Worm (Caenorhabditis elegans) whole organism, L4 larva: ENCODE measurements around the gene C25D7.9.

Experiments
- aha-1 ChIP-seq: fragments of 150-350 bp; peaks from one replicate; lab custom pipeline; 2014; ENCODE audit warnings: missing biosample characterization, missing genetic modification characterization
- dmd-8 ChIP-seq: fragments of 200-800 bp; sonication (Bioruptor generic); IDR thresholded peaks from 2 replicates; pipeline ENCODE4 v1.3.6; 2022; ENCODE audit warnings: missing genetic modification characterization, missing compliant biosample characterization
- lin-1 ChIP-seq: fragments of 200-800 bp; sonication (Bioruptor generic); IDR thresholded peaks from 2 replicates; pipeline ENCODE4 v1.3.6; 2022; ENCODE audit warnings: missing genetic modification reagents, missing genetic modification characterization, missing compliant biosample characterization
- lin-13 ChIP-seq: fragments of 150-350 bp; optimal IDR thresholded peaks from 2 replicates; lab custom pipeline; 2014; ENCODE audit warnings: missing biosample characterization, missing genetic modification reagents, missing genetic modification characterization
- lin-15B ChIP-seq: fragments of 150-350 bp; sonication (generic microtip); optimal IDR thresholded peaks from 3 replicates; lab custom pipeline; 2014; ENCODE audit warnings: missing biosample characterization, missing genetic modification characterization
- lin-39 ChIP-seq: fragments of 150-350 bp; optimal IDR thresholded peaks from 2 replicates; lab custom pipeline; 2014; ENCODE audit warnings: missing biosample characterization, missing genetic modification reagents, missing genetic modification characterization
- nhr-10 ChIP-seq: fragments of 150-350 bp; optimal IDR thresholded peaks from 2 replicates; lab custom pipeline; 2014; ENCODE audit warnings: missing biosample characterization, missing genetic modification characterization
- nhr-25 ChIP-seq: sonication (generic microtip); optimal IDR thresholded peaks from 2 replicates; lab custom pipeline; 2017; ENCODE audit warnings: missing genetic modification characterization, mild to moderate bottlenecking, missing compliant biosample characterization, antibody characterized with exemption, moderate library complexity, borderline replicate concordance; ENCODE audit not compliant: insufficient read depth
- pha-4 ChIP-seq, 2 experiments: fragments of 150-350 bp in 1 of 2; fragments of 200-800 bp in 1 of 2; sonication (Bioruptor generic) in 1 of 2; IDR thresholded peaks in 1 of 2; optimal IDR thresholded peaks in 1 of 2; 2 replicates each; pipeline versions ENCODE4 v1.3.6 to Lab custom; 2014 to 2022; ENCODE audit warnings: missing genetic modification characterization in 2 of 2, missing genetic modification reagents in 2 of 2, missing biosample characterization in 1 of 2, missing compliant biosample characterization in 1 of 2
- tag-97 ChIP-seq: fragments of 200-800 bp; sonication (Bioruptor generic); IDR thresholded peaks from 2 replicates; pipeline ENCODE4 v1.3.6; 2022; ENCODE audit warnings: missing genetic modification characterization, missing compliant biosample characterization
- zfp-2 ChIP-seq: sonication (generic microtip); optimal IDR thresholded peaks from 2 replicates; lab custom pipeline; 2016; ENCODE audit warnings: mild to moderate bottlenecking, missing genetic modification characterization, missing compliant biosample characterization

- no peak for TF ChIP-seq nhr-25
- TF ChIP-seq pha-4 (GFP tag; IDR thresholded peaks at IDR 0.05; lab: Robert Waterston, UW), result peak; percentile 47; the same call in 1 of the 2 replicates
- TF ChIP-seq pha-4 (tag; optimal IDR thresholded peaks at IDR 0.05; lab: Kevin White, UChicago), result no peak
- TF ChIP-seq tag-97 (GFP tag; lab: Robert Waterston, UW), result no peak
- no peak for TF ChIP-seq lin-15B (tag; lab: Kevin White, UChicago)
- TF ChIP-seq lin-13, result peak; percentile 35
- no peak for TF ChIP-seq lin-39 (tag; lab: Kevin White, UChicago)
- peak; percentile 18 for TF ChIP-seq aha-1 (tag; lab: Kevin White, UChicago)
- no peak for TF ChIP-seq lin-1 (GFP tag; lab: Robert Waterston, UW)
- TF ChIP-seq dmd-8 (GFP tag; lab: Robert Waterston, UW), result no peak
- TF ChIP-seq zfp-2, result no peak
- no peak for TF ChIP-seq nhr-10
These were observed 18.7 kb downstream of the C25D7.9 start for ce11 chrV:15083659-15084058.
